Fruit fly (Drosophila melanogaster) whole organism, wandering third instar larva: ENCODE measurements around the gene CG5326.

Experiments
- Abd-B ChIP-seq: fragments of >200 bp; optimal IDR thresholded peaks from 2 replicates; lab custom pipeline; 2017; ENCODE audit warnings: missing biosample characterization, missing genetic modification characterization
- CG9705 ChIP-seq: fragments of 200-800 bp; sonication (Bioruptor generic); optimal IDR thresholded peaks from 2 replicates; lab custom pipeline; 2018; ENCODE audit warnings: missing biosample characterization, mild to moderate bottlenecking, missing genetic modification characterization
- CrebA ChIP-seq: fragments of 200-800 bp; sonication (Bioruptor generic); optimal IDR thresholded peaks from 2 replicates; lab custom pipeline; 2016; ENCODE audit warnings: missing biosample characterization, mild to moderate bottlenecking, missing genetic modification characterization, borderline replicate concordance
- Dfd ChIP-seq: fragments of >200 bp; optimal IDR thresholded peaks from 2 replicates; lab custom pipeline; 2017; ENCODE audit warnings: missing biosample characterization, missing genetic modification characterization
- Dif ChIP-seq: fragments of 200-275, 200-300 bp; sonication (Bioruptor generic); optimal IDR thresholded peaks from 2 replicates; lab custom pipeline; 2018; ENCODE audit warnings: missing biosample characterization, missing genetic modification characterization; ENCODE audit not compliant: partially characterized antibody
- GATAd ChIP-seq: sonication (Bioruptor generic); optimal IDR thresholded peaks from 2 replicates; lab custom pipeline; 2016; ENCODE audit warnings: missing biosample characterization, missing genetic modification characterization
- HLH106 ChIP-seq: fragments of 200-800 bp; optimal IDR thresholded peaks from 3 replicates; lab custom pipeline; 2019; ENCODE audit warnings: missing biosample characterization, mild to moderate bottlenecking, missing genetic modification characterization, moderate library complexity
- Hnf4 ChIP-seq: fragments of 200-800 bp; sonication (Bioruptor generic); optimal IDR thresholded peaks from 2 replicates; lab custom pipeline; 2016; ENCODE audit warnings: missing biosample characterization, mild to moderate bottlenecking, missing genetic modification characterization
- Hr83 ChIP-seq: fragments of 200-300 bp; sonication (Bioruptor generic); optimal IDR thresholded peaks from 2 replicates; lab custom pipeline; 2016; ENCODE audit warnings: missing biosample characterization, mild to moderate bottlenecking, missing genetic modification characterization, moderate library complexity; ENCODE audit not compliant: poor library complexity, severe bottlenecking
- Jra ChIP-seq: sonication (Bioruptor generic); optimal IDR thresholded peaks from 2 replicates; lab custom pipeline; 2016; ENCODE audit warnings: missing biosample characterization, missing genetic modification characterization
- Mio ChIP-seq: sonication (Bioruptor generic); optimal IDR thresholded peaks from 2 replicates; lab custom pipeline; 2016; ENCODE audit warnings: missing biosample characterization, missing genetic modification characterization
- Myc ChIP-seq: fragments of >200 bp; optimal IDR thresholded peaks from 2 replicates; lab custom pipeline; 2017
- N ChIP-seq: fragments of >200 bp; optimal IDR thresholded peaks from 2 replicates; lab custom pipeline; 2018; ENCODE audit warnings: missing biosample characterization, missing external identifiers, missing genetic modification characterization
- OdsH ChIP-seq: fragments of 200-800 bp; sonication (Bioruptor generic); optimal IDR thresholded peaks from 2 replicates; lab custom pipeline; 2016; ENCODE audit warnings: missing biosample characterization, mild to moderate bottlenecking, missing genetic modification characterization
- Rel ChIP-seq, 2 experiments: fragments of 200-800 bp; sonication (Bioruptor generic) in 1 of 2; optimal IDR thresholded peaks; 2 replicates in 1 of 2; 3 replicates in 1 of 2; lab custom pipeline; 2016 to 2019; ENCODE audit warnings: mild to moderate bottlenecking in 2 of 2, missing biosample characterization in 2 of 2, missing genetic modification characterization in 2 of 2, moderate library complexity in 1 of 2
- Sp1 ChIP-seq: fragments of 200-800 bp; sonication (Bioruptor generic); optimal IDR thresholded peaks from 3 replicates; lab custom pipeline; 2019; ENCODE audit warnings: missing biosample characterization, mild to moderate bottlenecking, missing genetic modification characterization, moderate library complexity
- Vsx2 ChIP-seq: fragments of 200-300, 225-300 bp; sonication (Bioruptor generic); optimal IDR thresholded peaks from 2 replicates; lab custom pipeline; 2018; ENCODE audit warnings: missing biosample characterization, missing genetic modification characterization; ENCODE audit not compliant: partially characterized antibody
- br ChIP-seq: fragments of 200-800 bp; sonication (Bioruptor generic); optimal IDR thresholded peaks from 2 replicates; lab custom pipeline; 2016; ENCODE audit warnings: missing biosample characterization, missing genetic modification characterization
- dl ChIP-seq, 2 experiments: fragments of 175-275, 200-275 bp in 1 of 2; fragments of 200-275 bp in 1 of 2; sonication (Bioruptor generic); optimal IDR thresholded peaks; lab custom pipeline; 2018; ENCODE audit warnings: mild to moderate bottlenecking in 2 of 2, missing biosample characterization in 2 of 2, missing genetic modification characterization in 2 of 2, moderate library complexity in 2 of 2; ENCODE audit not compliant: partially characterized antibody in 2 of 2, insufficient read depth in 1 of 2
- dmrt93B ChIP-seq: fragments of 200-800 bp; sonication (Bioruptor generic); optimal IDR thresholded peaks from 2 replicates; lab custom pipeline; 2018; ENCODE audit warnings: missing biosample characterization, mild to moderate bottlenecking, missing genetic modification characterization
- dsf ChIP-seq: sonication (Bioruptor generic); optimal IDR thresholded peaks from 2 replicates; lab custom pipeline; 2016; ENCODE audit warnings: missing biosample characterization, missing genetic modification characterization, borderline replicate concordance
- ey ChIP-seq: fragments of 200-800 bp; sonication (Bioruptor generic); optimal IDR thresholded peaks from 2 replicates; lab custom pipeline; 2016; ENCODE audit warnings: missing biosample characterization, missing genetic modification characterization
- foxo ChIP-seq, 2 experiments: fragments of 200-800 bp; sonication (Bioruptor generic); optimal IDR thresholded peaks; 2 replicates in 1 of 2; 3 replicates in 1 of 2; lab custom pipeline; 2016 to 2017; ENCODE audit warnings: missing biosample characterization in 2 of 2, missing genetic modification characterization in 2 of 2
- fru ChIP-seq: fragments of 200-800 bp; sonication (Bioruptor generic); optimal IDR thresholded peaks from 3 replicates; lab custom pipeline; 2016; ENCODE audit warnings: missing biosample characterization, mild to moderate bottlenecking, missing genetic modification characterization
- h ChIP-seq: fragments of 200-800 bp; sonication (Bioruptor generic); optimal IDR thresholded peaks from 3 replicates; lab custom pipeline; 2016; ENCODE audit warnings: missing biosample characterization, mild to moderate bottlenecking, missing genetic modification characterization
- jim ChIP-seq: fragments of 175-275, 200-325 bp; sonication (Bioruptor generic); optimal IDR thresholded peaks from 2 replicates; lab custom pipeline; 2016; ENCODE audit warnings: missing biosample characterization, mild to moderate bottlenecking, missing genetic modification characterization
- lola ChIP-seq: fragments of >200 bp; optimal IDR thresholded peaks from 2 replicates; lab custom pipeline; 2017; ENCODE audit warnings: missing biosample characterization, missing genetic modification characterization
- pan ChIP-seq: fragments of >200 bp; optimal IDR thresholded peaks from 2 replicates; lab custom pipeline; 2017
- psq ChIP-seq: fragments of 200-800 bp; sonication (Bioruptor generic); optimal IDR thresholded peaks from 3 replicates; lab custom pipeline; 2017; ENCODE audit warnings: missing biosample characterization, mild to moderate bottlenecking, missing genetic modification characterization, moderate library complexity
- rgr ChIP-seq: fragments of 200-800 bp; sonication (Bioruptor generic); optimal IDR thresholded peaks from 3 replicates; lab custom pipeline; 2016; ENCODE audit warnings: missing biosample characterization, mild to moderate bottlenecking, missing genetic modification characterization
- sage ChIP-seq: fragments of 200-800 bp; sonication (Bioruptor generic); optimal IDR thresholded peaks from 2 replicates; lab custom pipeline; 2016; ENCODE audit warnings: missing biosample characterization, mild to moderate bottlenecking, missing genetic modification characterization
- sv ChIP-seq: fragments of 200-800 bp; sonication (Bioruptor generic); optimal IDR thresholded peaks from 3 replicates; lab custom pipeline; 2016; ENCODE audit warnings: missing biosample characterization, missing genetic modification characterization
- tai ChIP-seq: sonication (Bioruptor generic); optimal IDR thresholded peaks from 2 replicates; lab custom pipeline; 2016; ENCODE audit warnings: missing biosample characterization, missing genetic modification characterization
- usp ChIP-seq: fragments of >200 bp; optimal IDR thresholded peaks from 2 replicates; lab custom pipeline; 2017; ENCODE audit warnings: missing biosample characterization, missing genetic modification characterization
- woc ChIP-seq: sonication (Bioruptor generic); optimal IDR thresholded peaks from 2 replicates; lab custom pipeline; 2016; ENCODE audit warnings: missing biosample characterization, mild to moderate bottlenecking, missing genetic modification characterization

The CG5326 gene

dm6 chr3R:22573590-22573989, 33.9 kb upstream of the CG5326 start:
- TF ChIP-seq dmrt93B: no peak
- no peak for TF ChIP-seq sage
- no peak for TF ChIP-seq psq
- no peak for TF ChIP-seq ey (GFP tag; lab: Kevin White, UChicago)
- no peak for TF ChIP-seq Hr83 (GFP tag; lab: Kevin White, UChicago)
- no peak for TF ChIP-seq Jra (GFP tag; lab: Kevin White, UChicago)
- no peak for TF ChIP-seq Vsx2
- no peak for TF ChIP-seq woc (GFP tag; lab: Kevin White, UChicago)
- TF ChIP-seq Myc (lab: Kevin White, UChicago): no peak
- no peak for TF ChIP-seq CG9705 (GFP tag; lab: Kevin White, UChicago)
- no peak for TF ChIP-seq GATAd
- no peak for TF ChIP-seq Abd-B (GFP tag; lab: Kevin White, UChicago)
- TF ChIP-seq dl (GFP tag; optimal IDR thresholded peaks at IDR 0.05; lab: Kevin White, UChicago; ENCODE audit: insufficient read depth in 1 of 2, partially characterized antibody in 2 of 2): no peak
- TF ChIP-seq Dfd (GFP tag; lab: Kevin White, UChicago): no peak

dm6 chr3R:22569888-22570287, 30.2 kb upstream of the CG5326 start, which contains the start of gene CG33110:
Gene CG33110, plus strand, starts transcription at chr3R:22570188.
- TF ChIP-seq usp (GFP tag; lab: Kevin White, UChicago): no peak
- TF ChIP-seq HLH106 (tag; lab: Kevin White, UChicago): no peak
- TF ChIP-seq psq: no peak
- TF ChIP-seq h: no peak
- no peak for TF ChIP-seq tai (GFP tag; lab: Kevin White, UChicago)
- TF ChIP-seq CrebA (GFP tag; lab: Kevin White, UChicago): no peak
- no peak for TF ChIP-seq Vsx2
- TF ChIP-seq jim (GFP tag; lab: Kevin White, UChicago): no peak
- no peak for TF ChIP-seq br (GFP tag; lab: Kevin White, UChicago)

- no peak for TF ChIP-seq CG9705 (GFP tag; lab: Kevin White, UChicago)
- no peak for TF ChIP-seq Rel (GFP tag; optimal IDR thresholded peaks at IDR 0.05; lab: Kevin White, UChicago)
- TF ChIP-seq Rel (tag; optimal IDR thresholded peaks at IDR 0.05; lab: Kevin White, UChicago): no peak
- TF ChIP-seq ey (GFP tag; lab: Kevin White, UChicago): no peak
- no peak for TF ChIP-seq Hnf4 (GFP tag; lab: Kevin White, UChicago)
- no peak for TF ChIP-seq dsf
- TF ChIP-seq rgr (GFP tag; lab: Kevin White, UChicago): no peak
- no peak for TF ChIP-seq sage
- no peak for TF ChIP-seq Mio
- TF ChIP-seq tai (GFP tag; lab: Kevin White, UChicago): no peak
Measured at dm6 chr3R:22568508-22568907, 28.8 kb upstream of the CG5326 start.

- TF ChIP-seq Sp1 (GFP tag; lab: Kevin White, UChicago) (no peak), fru (GFP tag; lab: Kevin White, UChicago) (no peak), foxo (GFP tag; optimal IDR thresholded peaks at IDR 0.05; lab: Kevin White, UChicago) (no peak), Mio (no peak), dmrt93B (no peak), Hnf4 (GFP tag; lab: Kevin White, UChicago) (no peak), Dfd (GFP tag; lab: Kevin White, UChicago) (no peak), OdsH (GFP tag; lab: Kevin White, UChicago) (no peak), Rel (GFP tag; optimal IDR thresholded peaks at IDR 0.05; lab: Kevin White, UChicago) (no peak), Rel (tag; optimal IDR thresholded peaks at IDR 0.05; lab: Kevin White, UChicago) (no peak), Dif (GFP tag; lab: Kevin White, UChicago) (no peak), dsf (no peak), h (no peak), sv (no peak), GATAd (no peak), N (GFP tag; lab: Kevin White, UChicago) (no peak), pan (lab: Kevin White, UChicago) (no peak), lola (GFP tag; lab: Kevin White, UChicago) (no peak), HLH106 (tag; lab: Kevin White, UChicago) (no peak), psq (no peak)
Measured at dm6 chr3R:22565732-22566131, 26.0 kb upstream of the CG5326 start.
